Worm (Caenorhabditis elegans): ENCODE measurements around the gene C14B1.3.
"Not testable (repeated sequence)": the region's sequence is repeated elsewhere in the genome, so short reads cannot be mapped to it uniquely, and the experiment has no call there.

The C14B1.3 gene

DNA sequence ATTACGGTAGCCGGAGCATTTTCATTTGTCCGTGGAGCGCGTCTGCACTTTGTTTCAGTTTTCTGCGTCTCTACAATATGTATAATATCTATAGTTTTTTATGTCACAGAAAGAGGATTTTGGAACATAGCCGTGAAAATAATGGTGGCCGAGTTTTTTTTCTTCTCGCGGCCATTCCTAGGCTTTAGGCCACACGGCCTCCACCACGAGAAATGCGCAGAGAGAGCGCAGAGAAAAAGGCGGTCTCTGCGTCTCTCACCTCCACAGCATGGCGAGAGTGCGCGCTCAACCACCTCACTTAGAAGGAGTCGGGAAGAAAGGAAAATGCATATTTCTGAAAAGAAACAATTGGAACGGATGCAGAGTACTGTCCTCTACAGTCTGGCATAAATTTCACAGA is 8.0 kb upstream of the C14B1.3 start:
- TF ChIP-seq zfp-3 (GFP tag; conservative IDR thresholded peaks at IDR 0.05) (peak; percentile 64; the same call in 1 of the 2 replicates), hmg-1.1 (GFP tag; IDR thresholded peaks at IDR 0.05) (peak; percentile 88), mdt-29 (GFP tag; IDR thresholded peaks at IDR 0.05) (0 out of 2 replicates have a peak, but pooled peaks have one; percentile 46), set-16 (GFP tag; IDR thresholded peaks at IDR 0.05) (peak; percentile 71), lin-1 (GFP tag; IDR thresholded peaks at IDR 0.05) (peak; percentile 44; the same call in 1 of the 2 replicates), rbr-2 (tag; optimal IDR thresholded peaks at IDR 0.05) (peak; percentile 20), mxl-2 (GFP tag; conservative IDR thresholded peaks at IDR 0.05) (peak; percentile 65; the same call in 1 of the 2 replicates), dmd-9 (GFP tag; IDR thresholded peaks at IDR 0.05) (0 out of 2 replicates have a peak, but pooled peaks have one; percentile 65), tra-1 (GFP tag; IDR thresholded peaks at IDR 0.05) (peak; percentile 73), snpc-1.2 (GFP tag; IDR thresholded peaks at IDR 0.05) (peak; percentile 23; the same call in 1 of the 2 replicates), Y48G9A.11 (GFP tag; IDR thresholded peaks at IDR 0.05) (0 out of 2 replicates have a peak, but pooled peaks have one; percentile 25), php-3 (GFP tag; IDR thresholded peaks at IDR 0.05) (0 out of 2 replicates have a peak, but pooled peaks have one; percentile 63), nhr-42 (GFP tag; IDR thresholded peaks at IDR 0.05) (peak; percentile 70; the same call in 1 of the 2 replicates), ceh-44 (GFP tag; IDR thresholded peaks at IDR 0.05) (0 out of 2 replicates have a peak, but pooled peaks have one; percentile 17), pha-4 (GFP tag; IDR thresholded peaks at IDR 0.05) (0 out of 2 replicates have a peak, but pooled peaks have one; percentile 39), dmd-6 (GFP tag; IDR thresholded peaks at IDR 0.05) (peak; percentile 62), ctbp-1 (GFP tag; IDR thresholded peaks at IDR 0.05) (peak; percentile 66; the same call in 1 of the 2 replicates), lin-38 (GFP tag; IDR thresholded peaks at IDR 0.05) (peak; percentile 88), lin-29 (GFP tag; IDR thresholded peaks at IDR 0.05) (peak; percentile 69; the same call in 1 of the 2 replicates)
- not testable (repeated sequence) for TF ChIP-seq pha-4 (tag; optimal IDR thresholded peaks at IDR 0.05)

DNA sequence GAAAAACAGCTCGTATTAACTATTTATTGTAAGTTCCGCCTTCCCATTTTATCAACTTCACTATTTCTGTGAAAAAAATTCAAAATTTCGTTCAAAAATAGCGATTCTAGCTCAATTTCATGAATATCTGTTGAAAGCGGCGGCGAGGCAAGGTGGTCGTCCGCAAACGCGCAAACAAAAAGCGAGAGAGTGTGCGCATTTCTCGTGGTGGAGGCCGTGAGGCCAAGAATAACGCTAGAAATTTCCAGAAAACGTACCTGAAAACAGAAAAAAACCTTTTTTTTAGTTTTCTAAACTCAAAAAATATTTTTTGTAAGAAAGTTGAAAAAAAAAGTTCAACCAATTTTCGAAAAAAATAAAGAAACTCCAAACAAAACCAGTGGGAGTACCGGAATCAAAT is 6.2 kb upstream of the C14B1.3 start:
- TF ChIP-seq lin-38 (GFP tag; IDR thresholded peaks at IDR 0.05): peak; percentile 65
- TF ChIP-seq hmg-1.1 (GFP tag; IDR thresholded peaks at IDR 0.05): peak; percentile 47

DNA sequence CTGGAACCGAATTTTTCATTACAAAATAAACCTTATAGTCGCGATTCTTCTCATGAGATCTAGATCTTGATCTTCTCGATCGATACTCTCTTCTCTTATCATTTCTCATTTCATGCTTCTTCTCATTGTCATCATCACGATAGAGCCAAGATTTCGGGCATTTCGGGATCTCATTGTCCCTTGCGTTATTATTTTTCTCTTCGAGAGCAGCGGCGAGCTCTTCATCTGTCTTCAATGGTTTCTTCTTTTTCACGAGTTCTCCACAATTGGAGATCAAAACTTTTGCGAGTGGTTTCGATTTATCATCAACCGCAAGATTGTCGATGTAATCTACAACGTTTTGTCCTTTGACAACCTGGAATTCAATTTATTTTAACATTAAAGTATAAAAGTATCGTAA is 5.0 kb upstream of the C14B1.3 start:
- TF ChIP-seq aha-1 (tag) (peak; percentile 97), jun-1 (tag; optimal IDR thresholded peaks at IDR 0.05) (no peak)

DNA sequence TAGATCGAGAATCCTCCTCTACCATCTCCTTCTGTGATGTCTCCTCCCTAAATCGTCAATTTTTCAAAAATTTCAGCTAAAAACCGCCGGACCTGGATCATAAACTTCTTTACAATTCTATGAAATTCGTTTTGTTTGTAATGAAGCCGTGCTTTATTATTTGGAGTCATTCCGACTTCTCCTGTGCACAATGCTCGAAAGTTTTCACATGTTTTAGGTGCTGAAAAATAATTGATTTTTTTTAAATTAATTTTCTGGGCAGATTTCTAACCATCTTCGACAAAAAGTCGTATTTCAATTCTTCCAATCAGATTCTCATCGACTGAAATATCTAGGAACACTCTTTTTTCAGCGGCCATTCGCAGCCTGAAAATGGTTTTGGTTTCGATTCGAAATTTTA is 4.1 kb upstream of the C14B1.3 start, which contains the start of gene cyn-9:
TSS of gene cyn-9 (minus strand) at position 366 of the 400 bp plus-strand sequence.
- TF ChIP-seq T26A8.4 (GFP tag; IDR thresholded peaks at IDR 0.05): peak; percentile 66
- peak; percentile 70 for TF ChIP-seq duxl-1 (tag; optimal IDR thresholded peaks at IDR 0.05; ENCODE audit: poor library complexity)
- TF ChIP-seq hmg-1.1 (GFP tag; IDR thresholded peaks at IDR 0.05): no peak
- TF ChIP-seq Y75B8A.6 (GFP tag; IDR thresholded peaks at IDR 0.05): 0 out of 2 replicates have a peak, but pooled peaks have one; percentile 22
- TF ChIP-seq lin-38 (GFP tag; IDR thresholded peaks at IDR 0.05): peak; percentile 46
- TF ChIP-seq tag-97 (GFP tag; IDR thresholded peaks at IDR 0.05): no peak
- no peak for TF ChIP-seq skn-1 (tag; optimal IDR thresholded peaks at IDR 0.05)
- TF ChIP-seq zip-2 (tag; optimal IDR thresholded peaks at IDR 0.05): no peak
- 0 out of 2 replicates have a peak, but pooled peaks have one; percentile 10 for TF ChIP-seq arid-1 (GFP tag; conservative IDR thresholded peaks at IDR 0.05)
- no peak for TF ChIP-seq Y48G9A.11 (GFP tag; IDR thresholded peaks at IDR 0.05)
- TF ChIP-seq cey-2 (tag; optimal IDR thresholded peaks at IDR 0.05; ENCODE audit: borderline replicate concordance, insufficient read depth): no peak
- no peak for TF ChIP-seq mes-2 (tag; optimal IDR thresholded peaks at IDR 0.05; ENCODE audit: poor library complexity, severe bottlenecking)
